Worm (Caenorhabditis elegans) whole organism, young adult: Measurements from ENCODE around the gene siah-1.

ENCODE experiments used
- F22D6.2 ChIP-seq: sonication (generic microtip); optimal IDR thresholded peaks from 2 replicates; lab custom pipeline; 2016; ENCODE audit warnings: mild to moderate bottlenecking, missing genetic modification characterization, missing compliant biosample characterization
- F23B12.7 ChIP-seq: sonication (generic microtip); optimal IDR thresholded peaks from 2 replicates; lab custom pipeline; 2017; ENCODE audit warnings: missing genetic modification characterization, mild to moderate bottlenecking, missing compliant biosample characterization, antibody characterized with exemption, moderate library complexity; ENCODE audit not compliant: insufficient read depth
- F39B2.1 ChIP-seq: fragments of 200-800 bp; sonication (Bioruptor generic); IDR thresholded peaks from 2 replicates; pipeline ENCODE4 v1.3.6; 2022; ENCODE audit warnings: missing genetic modification reagents, missing genetic modification characterization, missing compliant biosample characterization
- F49E8.2 ChIP-seq: sonication (generic microtip); optimal IDR thresholded peaks from 3 replicates; lab custom pipeline; 2017; ENCODE audit warnings: missing genetic modification characterization, mild to moderate bottlenecking, missing compliant biosample characterization, antibody characterized with exemption, moderate library complexity; ENCODE audit not compliant: insufficient read depth
- F52B5.7 ChIP-seq: sonication (generic microtip); optimal IDR thresholded peaks from 2 replicates; lab custom pipeline; 2016; ENCODE audit warnings: mild to moderate bottlenecking, missing genetic modification characterization, missing compliant biosample characterization
- F57A8.1 ChIP-seq: fragments of 200-800 bp; sonication (Bioruptor generic); optimal IDR thresholded peaks from 2 replicates; lab custom pipeline; 2018; ENCODE audit warnings: mild to moderate bottlenecking, missing genetic modification characterization, moderate library complexity, missing compliant biosample characterization
- K12H6.12 ChIP-seq: fragments of 200-800 bp; sonication (Bioruptor generic); optimal IDR thresholded peaks from 2 replicates; lab custom pipeline; 2018; ENCODE audit warnings: mild to moderate bottlenecking, missing genetic modification characterization, missing compliant biosample characterization
- Y79H2A.3 ChIP-seq: fragments of 200-800 bp; sonication (Bioruptor generic); conservative IDR thresholded peaks from 2 replicates; pipeline ENCODE4 v1.3.6; 2022; ENCODE audit warnings: missing genetic modification reagents, missing genetic modification characterization, missing compliant biosample characterization
- ZK185.1 ChIP-seq: sonication (generic microtip); optimal IDR thresholded peaks from 2 replicates; lab custom pipeline; 2016; ENCODE audit warnings: mild to moderate bottlenecking, missing genetic modification characterization, missing compliant biosample characterization; ENCODE audit not compliant: poor library complexity, severe bottlenecking
- akir-1 ChIP-seq: fragments of 200-800 bp; sonication (Bioruptor generic); optimal IDR thresholded peaks from 2 replicates; lab custom pipeline; 2018; ENCODE audit warnings: mild to moderate bottlenecking, missing genetic modification characterization, moderate library complexity, missing compliant biosample characterization
- ama-1 ChIP-seq, 3 experiments: fragments of 150-350 bp in 1 of 3; sonication (generic microtip) in 2 of 3; optimal IDR thresholded peaks; 2 replicates each; lab custom pipeline; 2014 to 2018; ENCODE audit warnings: missing biosample characterization in 2 of 3, missing genetic modification characterization in 2 of 3, missing genetic modification reagents in 2 of 3
- attf-3 ChIP-seq: fragments of 200-800 bp; sonication (Bioruptor generic); conservative IDR thresholded peaks from 2 replicates; pipeline ENCODE4 v1.3.6; 2022; ENCODE audit warnings: missing genetic modification reagents, missing genetic modification characterization, missing compliant biosample characterization
- attf-5 ChIP-seq: fragments of 200-800 bp; sonication (Bioruptor generic); optimal IDR thresholded peaks from 2 replicates; lab custom pipeline; 2018; ENCODE audit warnings: mild to moderate bottlenecking, missing genetic modification characterization, missing compliant biosample characterization
- bed-2 ChIP-seq: fragments of 200-800 bp; sonication (Bioruptor generic); IDR thresholded peaks from 2 replicates; pipeline ENCODE4 v1.3.6; 2022; ENCODE audit warnings: missing genetic modification reagents, missing genetic modification characterization, missing compliant biosample characterization
- cebp-1 ChIP-seq, 2 experiments: fragments of 200-800 bp in 1 of 2; sonication (Bioruptor generic) in 1 of 2; sonication (generic microtip) in 1 of 2; IDR thresholded peaks in 1 of 2; optimal IDR thresholded peaks in 1 of 2; 2 replicates each; pipeline versions ENCODE4 v1.3.6 to Lab custom; 2017 to 2022; ENCODE audit warnings: missing compliant biosample characterization in 2 of 2, missing genetic modification characterization in 2 of 2, mild to moderate bottlenecking in 1 of 2, missing genetic modification reagents in 1 of 2, moderate library complexity in 1 of 2
- ceh-40 ChIP-seq: fragments of 200-800 bp; sonication (Bioruptor generic); IDR thresholded peaks from 2 replicates; pipeline ENCODE4 v1.3.6; 2022; ENCODE audit warnings: missing genetic modification characterization, missing compliant biosample characterization
- ceh-58 ChIP-seq: fragments of 200-800 bp; sonication (Bioruptor generic); IDR thresholded peaks from 2 replicates; pipeline ENCODE4 v1.3.6; 2022; ENCODE audit warnings: missing genetic modification characterization, missing compliant biosample characterization
- ceh-91 ChIP-seq: fragments of 200-800 bp; sonication (Bioruptor generic); IDR thresholded peaks from 2 replicates; pipeline ENCODE4 v1.3.6; 2022; ENCODE audit warnings: missing genetic modification reagents, missing genetic modification characterization, missing compliant biosample characterization
- dox-1 ChIP-seq: fragments of 200-800 bp; sonication (Bioruptor generic); IDR thresholded peaks from 2 replicates; pipeline ENCODE4 v1.3.6; 2022; ENCODE audit warnings: missing genetic modification reagents, missing genetic modification characterization, missing compliant biosample characterization
- dpl-1 ChIP-seq: fragments of 150-350 bp; optimal IDR thresholded peaks from 2 replicates; lab custom pipeline; 2014; ENCODE audit warnings: missing biosample characterization, missing genetic modification reagents, missing genetic modification characterization
- ekl-4 ChIP-seq: fragments of 200-800 bp; sonication (Bioruptor generic); IDR thresholded peaks from 2 replicates; pipeline ENCODE4 v1.3.6; 2022; ENCODE audit warnings: missing genetic modification reagents, missing genetic modification characterization, missing compliant biosample characterization
- ets-4 ChIP-seq: fragments of 200-800 bp; sonication (Bioruptor generic); optimal IDR thresholded peaks from 2 replicates; lab custom pipeline; 2018; ENCODE audit warnings: mild to moderate bottlenecking, missing genetic modification characterization, missing compliant biosample characterization
- hsf-1 ChIP-seq: fragments of 200-800 bp; sonication (Bioruptor generic); IDR thresholded peaks from 2 replicates; pipeline ENCODE4 v1.3.6; 2022; ENCODE audit warnings: missing genetic modification reagents, missing genetic modification characterization, missing compliant biosample characterization
- let-607 ChIP-seq, 2 experiments: fragments of 200-800 bp in 1 of 2; sonication (Bioruptor generic) in 1 of 2; sonication (generic microtip) in 1 of 2; optimal IDR thresholded peaks; 2 replicates each; lab custom pipeline; 2016 to 2018; ENCODE audit warnings: mild to moderate bottlenecking in 2 of 2, missing compliant biosample characterization in 2 of 2, missing genetic modification characterization in 2 of 2, moderate library complexity in 2 of 2, missing genotype in 1 of 2
- lin-26 ChIP-seq: fragments of 200-800 bp; sonication (Bioruptor generic); IDR thresholded peaks from 2 replicates; pipeline ENCODE4 v1.3.6; 2022; ENCODE audit warnings: missing genetic modification reagents, missing genetic modification characterization, missing compliant biosample characterization
- lin-35 ChIP-seq, 3 experiments: fragments of 150-350 bp in 2 of 3; sonication (generic microtip) in 1 of 3; optimal IDR thresholded peaks; 2 replicates each; lab custom pipeline; 2014 to 2018; ENCODE audit warnings: missing biosample characterization in 3 of 3, missing genetic modification characterization in 3 of 3, missing genetic modification reagents in 3 of 3
- lin-40 ChIP-seq: sonication (generic microtip); optimal IDR thresholded peaks from 2 replicates; lab custom pipeline; 2016; ENCODE audit warnings: missing genetic modification characterization, mild to moderate bottlenecking, missing compliant biosample characterization, missing genotype, missing genetic modification reagents
- madf-6 ChIP-seq: fragments of 200-800 bp; sonication (Bioruptor generic); IDR thresholded peaks from 2 replicates; pipeline ENCODE4 v1.3.6; 2022; ENCODE audit warnings: missing genetic modification reagents, missing genetic modification characterization, missing compliant biosample characterization
- madf-8 ChIP-seq: fragments of 200-800 bp; sonication (Bioruptor generic); conservative IDR thresholded peaks from 2 replicates; pipeline ENCODE4 v1.3.6; 2022; ENCODE audit warnings: missing genetic modification reagents, missing genetic modification characterization, missing compliant biosample characterization
- mxl-1 ChIP-seq: sonication (generic microtip); optimal IDR thresholded peaks from 2 replicates; lab custom pipeline; 2016; ENCODE audit warnings: missing genetic modification characterization, missing compliant biosample characterization
- nfya-1 ChIP-seq: sonication (generic microtip); optimal IDR thresholded peaks from 2 replicates; lab custom pipeline; 2017; ENCODE audit warnings: antibody characterized with exemption, missing compliant biosample characterization, missing genetic modification characterization, borderline replicate concordance; ENCODE audit not compliant: insufficient read depth
- nfya-2 ChIP-seq: fragments of 200-800 bp; sonication (Bioruptor generic); IDR thresholded peaks from 2 replicates; pipeline ENCODE4 v1.3.6; 2022; ENCODE audit warnings: missing genetic modification reagents, missing genetic modification characterization, missing compliant biosample characterization
- nhr-120 ChIP-seq: fragments of 200-800 bp; sonication (Bioruptor generic); IDR thresholded peaks from 2 replicates; pipeline ENCODE4 v1.3.6; 2022; ENCODE audit warnings: missing genetic modification characterization, missing compliant biosample characterization
- nhr-179 ChIP-seq: sonication (generic microtip); optimal IDR thresholded peaks from 2 replicates; lab custom pipeline; 2016; ENCODE audit warnings: mild to moderate bottlenecking, missing genetic modification characterization, missing compliant biosample characterization
- nhr-80 ChIP-seq: sonication (generic microtip); optimal IDR thresholded peaks from 2 replicates; lab custom pipeline; 2016; ENCODE audit warnings: missing genetic modification characterization, missing compliant biosample characterization
- pha-4 ChIP-seq: fragments of 150-350 bp; sonication (generic microtip); optimal IDR thresholded peaks from 2 replicates; lab custom pipeline; 2014; ENCODE audit warnings: missing biosample characterization, missing genetic modification reagents, missing genetic modification characterization
- repo-1 ChIP-seq: sonication (generic microtip); optimal IDR thresholded peaks from 2 replicates; lab custom pipeline; 2017; ENCODE audit warnings: mild to moderate bottlenecking, missing genetic modification characterization, missing compliant biosample characterization
- sdz-38 ChIP-seq: sonication (generic microtip); optimal IDR thresholded peaks from 2 replicates; lab custom pipeline; 2016; ENCODE audit warnings: missing genotype, missing genetic modification characterization, missing compliant biosample characterization
- snpc-1.3 ChIP-seq: sonication (generic microtip); optimal IDR thresholded peaks from 2 replicates; lab custom pipeline; 2017; ENCODE audit warnings: missing genetic modification characterization, mild to moderate bottlenecking, missing compliant biosample characterization, antibody characterized with exemption, moderate library complexity, missing genotype, missing genetic modification reagents; ENCODE audit not compliant: insufficient read depth
- snpc-3.4 ChIP-seq: sonication (generic microtip); optimal IDR thresholded peaks from 2 replicates; lab custom pipeline; 2017; ENCODE audit warnings: missing genetic modification characterization, mild to moderate bottlenecking, missing compliant biosample characterization, antibody characterized with exemption, moderate library complexity, missing genotype, missing genetic modification reagents
- snpc-4 ChIP-seq, 5 experiments: fragments of 150-350 bp in 1 of 5; sonication (generic microtip) in 4 of 5; optimal IDR thresholded peaks; 2 replicates each; lab custom pipeline; 2014 to 2018; ENCODE audit warnings: missing genetic modification characterization in 5 of 5, missing biosample characterization in 3 of 5, antibody characterized with exemption in 2 of 5, mild to moderate bottlenecking in 2 of 5, missing compliant biosample characterization in 2 of 5, missing genotype in 2 of 5, moderate library complexity in 2 of 5, missing genetic modification reagents in 1 of 5
- sptf-2 ChIP-seq: fragments of 200-800 bp; sonication (Bioruptor generic); optimal IDR thresholded peaks from 2 replicates; lab custom pipeline; 2018; ENCODE audit warnings: mild to moderate bottlenecking, missing genetic modification characterization, missing compliant biosample characterization
- unc-130 ChIP-seq: sonication (generic microtip); optimal IDR thresholded peaks from 2 replicates; lab custom pipeline; 2016; ENCODE audit warnings: missing genetic modification reagents, missing genetic modification characterization, missing compliant biosample characterization
- xnd-1 ChIP-seq: sonication (generic microtip); optimal IDR thresholded peaks from 2 replicates; lab custom pipeline; 2016; ENCODE audit warnings: missing genotype, missing genetic modification reagents, missing genetic modification characterization, missing compliant biosample characterization
- ztf-26 ChIP-seq: sonication (generic microtip); optimal IDR thresholded peaks from 2 replicates; lab custom pipeline; 2017; ENCODE audit warnings: missing genetic modification characterization, missing compliant biosample characterization
- ztf-28 ChIP-seq: fragments of 200-800 bp; sonication (Bioruptor generic); IDR thresholded peaks from 2 replicates; pipeline ENCODE4 v1.3.6; 2022; ENCODE audit warnings: missing genetic modification reagents, missing genetic modification characterization, missing compliant biosample characterization

The siah-1 gene

ce11 chrIV:3725845-3726244 lies 18.0 kb upstream of the siah-1 start, which contains the start of gene smgl-2 (continued):
- TF ChIP-seq cebp-1 (GFP tag; IDR thresholded peaks at IDR 0.05; lab: Robert Waterston, UW) (no peak), cebp-1 (tag; optimal IDR thresholded peaks at IDR 0.05; lab: Kevin White, UChicago) (peak; percentile 37), ceh-58 (GFP tag; lab: Robert Waterston, UW) (no peak), madf-8 (GFP tag; lab: Robert Waterston, UW) (no peak), let-607 (tag; optimal IDR thresholded peaks at IDR 0.05; lab: Kevin White, UChicago) (no peak), ama-1 (optimal IDR thresholded peaks at IDR 0.05; lab: Kevin White, UChicago) (no peak), ama-1 (GFP tag; optimal IDR thresholded peaks at IDR 0.05; lab: Kevin White, UChicago) (no peak), ceh-91 (GFP tag; lab: Robert Waterston, UW) (no peak), bed-2 (GFP tag; lab: Robert Waterston, UW) (no peak), mxl-1 (tag; lab: Kevin White, UChicago) (no peak), F39B2.1 (GFP tag; lab: Robert Waterston, UW) (no peak), pha-4 (no peak), lin-40 (tag; lab: Kevin White, UChicago) (peak; percentile 63), snpc-4 (GFP tag; optimal IDR thresholded peaks at IDR 0.05; lab: Kevin White, UChicago) (no peak), snpc-4 (tag; optimal IDR thresholded peaks at IDR 0.05; lab: Kevin White, UChicago) (peak in 2 of 4 experiments; percentile 40 to 48), Y79H2A.3 (GFP tag; lab: Robert Waterston, UW) (no peak), lin-35 (GFP tag; optimal IDR thresholded peaks at IDR 0.05; lab: Kevin White, UChicago) (peak in 1 of 3 experiments; percentile 76), sdz-38 (tag; lab: Kevin White, UChicago) (no peak), F49E8.2 (tag; lab: Kevin White, UChicago) (no peak), snpc-3.4 (peak; percentile 56), nhr-120 (GFP tag; lab: Robert Waterston, UW) (no peak), ceh-40 (GFP tag; lab: Robert Waterston, UW) (no peak), nhr-179 (tag; lab: Kevin White, UChicago) (no peak), nhr-80 (tag; lab: Kevin White, UChicago) (no peak), xnd-1 (tag; lab: Kevin White, UChicago) (no peak), ztf-28 (no peak), nfya-1 (no peak), unc-130 (GFP tag; lab: Kevin White, UChicago) (no peak), sptf-2 (no peak), F23B12.7 (tag; lab: Kevin White, UChicago) (peak; percentile 24), F52B5.7 (no peak), snpc-1.3 (tag; lab: Kevin White, UChicago) (peak; percentile 18), ZK185.1 (tag; lab: Kevin White, UChicago) (no peak), attf-3 (GFP tag; lab: Robert Waterston, UW) (no peak), F57A8.1 (no peak), dox-1 (peak; percentile 37; the same call in 1 of the 2 replicates), hsf-1 (GFP tag; lab: Robert Waterston, UW) (no peak), madf-6 (GFP tag; lab: Robert Waterston, UW) (peak; percentile 40; the same call in 1 of the 2 replicates), nfya-2 (GFP tag; lab: Robert Waterston, UW) (no peak), attf-5 (GFP tag; lab: Kevin White, UChicago) (peak; percentile 84), akir-1 (GFP tag; lab: Kevin White, UChicago) (no peak), ekl-4 (GFP tag; lab: Robert Waterston, UW) (no peak), repo-1 (no peak), lin-26 (no peak), K12H6.12 (tag; lab: Kevin White, UChicago) (no peak), dpl-1 (GFP tag; lab: Kevin White, UChicago) (peak; percentile 30), F22D6.2 (no peak), ztf-26 (tag; lab: Kevin White, UChicago) (no peak), ets-4 (no peak)
